Fruit fly (Drosophila melanogaster): ENCODE data around the gene CG13312.

dm6 chr3L:8788445-8788844 is 18.6 kb downstream of the CG13312 start, which contains the start of gene Acbp5:
- no peak for TF ChIP-seq Myc (optimal IDR thresholded peaks at IDR 0.05)
- no peak for TF ChIP-seq psq (GFP tag; optimal IDR thresholded peaks at IDR 0.05)
- TF ChIP-seq Jra (GFP tag; optimal IDR thresholded peaks at IDR 0.05): no peak
- TF ChIP-seq dsf (GFP tag; optimal IDR thresholded peaks at IDR 0.05; ENCODE audit: borderline replicate concordance): no peak
- TF ChIP-seq Hr78 (GFP tag; optimal IDR thresholded peaks at IDR 0.05): no peak
- no peak for TF ChIP-seq Mio (GFP tag; optimal IDR thresholded peaks at IDR 0.05)
- no peak for TF ChIP-seq CG32264 (GFP tag; optimal IDR thresholded peaks at IDR 0.05)
- TF ChIP-seq sv (GFP tag; optimal IDR thresholded peaks at IDR 0.05): no peak
- no peak for TF ChIP-seq fru (GFP tag; optimal IDR thresholded peaks at IDR 0.05)
- no peak for TF ChIP-seq woc (GFP tag; optimal IDR thresholded peaks at IDR 0.05)
- no peak for TF ChIP-seq Rel (GFP tag; optimal IDR thresholded peaks at IDR 0.05)
- no peak for TF ChIP-seq Rel (tag; optimal IDR thresholded peaks at IDR 0.05)
- TF ChIP-seq pan (optimal IDR thresholded peaks at IDR 0.05): no peak
- TF ChIP-seq brk (GFP tag; optimal IDR thresholded peaks at IDR 0.05): no peak
